Worm (Caenorhabditis elegans) whole organism, late embryonic: ENCODE data around the gene F44E7.3.

Source experiments
- ceh-24 ChIP-seq: sonication (generic microtip); optimal IDR thresholded peaks from 2 replicates; lab custom pipeline; 2016; ENCODE audit warnings: mild to moderate bottlenecking, missing genetic modification characterization, missing compliant biosample characterization
- fkh-6 ChIP-seq: sonication (generic microtip); optimal IDR thresholded peaks from 2 replicates; lab custom pipeline; 2016; ENCODE audit warnings: missing genetic modification characterization, missing compliant biosample characterization
- hlh-30 ChIP-seq: sonication (generic microtip); optimal IDR thresholded peaks from 2 replicates; lab custom pipeline; 2017; ENCODE audit warnings: antibody characterized with exemption, missing genetic modification characterization, missing compliant biosample characterization; ENCODE audit not compliant: insufficient read depth
- tbx-7 ChIP-seq: sonication (generic microtip); optimal IDR thresholded peaks from 2 replicates; lab custom pipeline; 2016; ENCODE audit warnings: missing genotype, missing genetic modification characterization, missing compliant biosample characterization

- TF ChIP-seq ceh-24 (tag; lab: Kevin White, UChicago), result no peak
- TF ChIP-seq hlh-30 (tag; lab: Kevin White, UChicago), result no peak
- TF ChIP-seq fkh-6 (tag; lab: Kevin White, UChicago), result no peak
- no peak for TF ChIP-seq tbx-7 (tag; lab: Kevin White, UChicago)
Measured at ce11 chrV:5763787-5764186, 8.0 kb upstream of the F44E7.3 start, which contains the start of gene pgph-3.
